Worm (Caenorhabditis elegans) whole organism, late embryonic: ENCODE results near the gene F14F9.6.

ENCODE experiments used
- madf-2 ChIP-seq: sonication (generic microtip); optimal IDR thresholded peaks from 2 replicates; lab custom pipeline; 2017; ENCODE audit warnings: missing genetic modification characterization, missing compliant biosample characterization
- unc-3 ChIP-seq, 2 experiments: fragments of 200-800 bp in 1 of 2; sonication (Bioruptor generic) in 1 of 2; sonication (generic microtip) in 1 of 2; conservative IDR thresholded peaks in 1 of 2; optimal IDR thresholded peaks in 1 of 2; 2 replicates each; pipeline versions ENCODE4 v1.3.6 to Lab custom; 2016 to 2022; ENCODE audit warnings: missing compliant biosample characterization in 2 of 2, missing genetic modification characterization in 2 of 2, missing genetic modification reagents in 1 of 2

DNA sequence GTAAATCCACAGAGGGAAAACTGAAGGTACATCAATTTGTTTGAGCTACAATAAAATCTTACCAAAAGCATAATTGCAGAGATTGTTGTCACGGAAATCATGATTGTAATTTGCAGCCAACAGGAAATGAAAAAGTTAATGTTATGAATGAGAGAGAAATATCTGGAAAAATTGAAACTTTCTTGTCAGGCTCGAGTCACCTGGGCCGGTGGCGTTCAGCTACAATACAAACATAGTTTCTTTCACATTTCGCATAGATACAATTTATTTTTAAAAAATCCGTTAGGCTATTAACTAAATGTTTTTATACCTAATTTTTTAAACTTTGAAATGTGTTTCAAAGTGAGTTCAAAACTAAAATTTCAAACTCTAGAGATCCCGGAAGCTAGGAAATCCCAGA is 11.4 kb upstream of the F14F9.6 start, which contains the start of gene srx-39:
- TF ChIP-seq unc-3 (GFP tag; conservative IDR thresholded peaks at IDR 0.05; lab: Robert Waterston, UW) (no peak), unc-3 (tag; optimal IDR thresholded peaks at IDR 0.05; lab: Kevin White, UChicago) (no peak), madf-2 (no peak)
